Fruit fly (Drosophila melanogaster): ENCODE results near the gene MED30.

The MED30 gene

dm6 chr3L:636434-636833 lies 17.5 kb downstream of the MED30 start (continued):
- TF ChIP-seq zfh1 (GFP tag; IDR thresholded peaks at IDR 0.05) (peak; percentile 90), insv (GFP tag; optimal IDR thresholded peaks at IDR 0.05) (no peak), eyg (GFP tag; optimal IDR thresholded peaks at IDR 0.05) (no peak), CG13287 (GFP tag; IDR thresholded peaks at IDR 0.05; ENCODE audit: partially characterized antibody) (no peak), dmrt99B (tag; optimal IDR thresholded peaks at IDR 0.05) (peak; percentile 73), CG31441 (GFP tag; IDR thresholded peaks at IDR 0.05) (peak; percentile 72), Myb (GFP tag; optimal IDR thresholded peaks at IDR 0.05) (peak; percentile 2), CG12391 (tag; optimal IDR thresholded peaks at IDR 0.05) (peak; percentile 60), prd (optimal IDR thresholded peaks at IDR 0.05) (no peak), prd (GFP tag; IDR thresholded peaks at IDR 0.05) (peak; percentile 80; the same call in 2 of the 3 replicates), ftz-f1 (GFP tag; optimal IDR thresholded peaks at IDR 0.05) (no peak), kah (GFP tag; optimal IDR thresholded peaks at IDR 0.05) (no peak), bsh (GFP tag; optimal IDR thresholded peaks at IDR 0.05) (peak; percentile 86 to 87), ash1 (GFP tag; optimal IDR thresholded peaks at IDR 0.05) (no peak), Hr39 (optimal IDR thresholded peaks at IDR 0.05) (no peak), E2f2 (GFP tag; IDR thresholded peaks at IDR 0.05) (peak; percentile 31; the same call in 1 of the 2 replicates), caup (GFP tag; optimal IDR thresholded peaks at IDR 0.05; ENCODE audit: severe bottlenecking) (peak; percentile 1), Lpt (GFP tag; optimal IDR thresholded peaks at IDR 0.05) (no peak), CG13123 (GFP tag; optimal IDR thresholded peaks at IDR 0.05) (no peak), tgo (GFP tag; IDR thresholded peaks at IDR 0.05) (peak; percentile 64), ttk (GFP tag; IDR thresholded peaks at IDR 0.05) (peak; percentile 59; the same call in 1 of the 2 replicates), crol (GFP tag; IDR thresholded peaks at IDR 0.05) (no peak), Meics (GFP tag; optimal IDR thresholded peaks at IDR 0.05) (peak; percentile 15), Ets97D (GFP tag; optimal IDR thresholded peaks at IDR 0.05) (no peak), gem (tag; optimal IDR thresholded peaks at IDR 0.05) (peak; percentile 82), nerfin-1 (tag; optimal IDR thresholded peaks at IDR 0.05) (peak; percentile 36), CG15011 (GFP tag; optimal IDR thresholded peaks at IDR 0.05) (no peak), CG13894 (tag; optimal IDR thresholded peaks at IDR 0.05) (no peak), Scr (GFP tag; IDR thresholded peaks at IDR 0.05; ENCODE audit: partially characterized antibody) (no peak), CG8359 (GFP tag; optimal IDR thresholded peaks at IDR 0.05; ENCODE audit: borderline replicate concordance) (peak; percentile 32), sqz (GFP tag; optimal IDR thresholded peaks at IDR 0.05) (no peak), Optix (GFP tag; IDR thresholded peaks at IDR 0.05) (peak; percentile 60; the same call in 1 of the 3 replicates), Oaz (GFP tag; IDR thresholded peaks at IDR 0.05) (no peak), MBD-R2 (GFP tag; IDR thresholded peaks at IDR 0.05) (no peak), Neu2 (GFP tag; optimal IDR thresholded peaks at IDR 0.05; ENCODE audit: borderline replicate concordance) (no peak), sc (optimal IDR thresholded peaks at IDR 0.05) (no peak), sc (GFP tag; optimal IDR thresholded peaks at IDR 0.05) (peak; percentile 67), mld (GFP tag; IDR thresholded peaks at IDR 0.05; ENCODE audit: partially characterized antibody) (no peak), CG10462 (GFP tag; optimal IDR thresholded peaks at IDR 0.05) (peak; percentile 3), phol (tag; optimal IDR thresholded peaks at IDR 0.05) (peak; percentile 79), CG15479 (GFP tag; optimal IDR thresholded peaks at IDR 0.05) (no peak), CkIIα-i1 (GFP tag; IDR thresholded peaks at IDR 0.05) (no peak), CG17912 (GFP tag; optimal IDR thresholded peaks at IDR 0.05) (no peak), Nf-YA (GFP tag; IDR thresholded peaks at IDR 0.05) (no peak), CG7372 (GFP tag; IDR thresholded peaks at IDR 0.05) (no peak), tin (GFP tag; optimal IDR thresholded peaks at IDR 0.05) (peak; percentile 65), Xbp1 (GFP tag; optimal IDR thresholded peaks at IDR 0.05) (peak; percentile 78), CG11456 (GFP tag; IDR thresholded peaks at IDR 0.05) (peak; percentile 46; the same call in 2 of the 3 replicates), dpn (GFP tag; optimal IDR thresholded peaks at IDR 0.05) (peak; percentile 46 to 70), pita (GFP tag; optimal IDR thresholded peaks at IDR 0.05) (no peak), CG42726 (GFP tag; IDR thresholded peaks at IDR 0.05; ENCODE audit: partially characterized antibody) (no peak)

Data from whole organism, embryonic.